Worm (Caenorhabditis elegans) whole organism, late embryonic: Measurements from ENCODE around the gene M01F1.8.
A peak's percentile ranks its signal among the peaks of the same experiment; 100 is the strongest.

ENCODE experiments used
- C38D4.7 ChIP-seq: fragments of 200-800 bp; sonication (Bioruptor generic); optimal IDR thresholded peaks from 2 replicates; lab custom pipeline; 2018; ENCODE audit warnings: mild to moderate bottlenecking, missing genetic modification characterization, moderate library complexity, missing compliant biosample characterization
- F13H6.1 ChIP-seq: sonication (generic microtip); optimal IDR thresholded peaks from 2 replicates; lab custom pipeline; 2016; ENCODE audit warnings: missing genetic modification characterization, missing compliant biosample characterization
- K02D7.2 ChIP-seq: sonication (generic microtip); optimal IDR thresholded peaks from 2 replicates; lab custom pipeline; 2017; ENCODE audit warnings: mild to moderate bottlenecking, missing genetic modification characterization, missing compliant biosample characterization
- T23F11.4 ChIP-seq: fragments of 200-800 bp; sonication (Bioruptor generic); optimal IDR thresholded peaks from 2 replicates; lab custom pipeline; 2018; ENCODE audit warnings: mild to moderate bottlenecking, missing genetic modification characterization, missing compliant biosample characterization
- Y22D7AL.16 ChIP-seq: sonication (generic microtip); optimal IDR thresholded peaks from 2 replicates; lab custom pipeline; 2016; ENCODE audit warnings: missing genetic modification characterization, missing compliant biosample characterization
- ahr-1 ChIP-seq: sonication (generic microtip); optimal IDR thresholded peaks from 2 replicates; lab custom pipeline; 2016; ENCODE audit warnings: missing genetic modification characterization, missing compliant biosample characterization
- ama-1 ChIP-seq: fragments of 150-350 bp; optimal IDR thresholded peaks from 2 replicates; lab custom pipeline; 2014
- ceh-14 ChIP-seq: sonication (generic microtip); optimal IDR thresholded peaks from 2 replicates; lab custom pipeline; 2016; ENCODE audit warnings: missing genotype, missing genetic modification characterization, missing compliant biosample characterization
- ceh-18 ChIP-seq: sonication (generic microtip); optimal IDR thresholded peaks from 2 replicates; lab custom pipeline; 2016; ENCODE audit warnings: missing genetic modification characterization, missing compliant biosample characterization
- ceh-2 ChIP-seq: sonication (generic microtip); optimal IDR thresholded peaks from 2 replicates; lab custom pipeline; 2016; ENCODE audit warnings: missing genotype, missing genetic modification characterization, missing compliant biosample characterization
- ceh-22 ChIP-seq: sonication (generic microtip); optimal IDR thresholded peaks from 2 replicates; lab custom pipeline; 2017; ENCODE audit warnings: missing biosample characterization, missing genetic modification characterization
- ceh-24 ChIP-seq: sonication (generic microtip); optimal IDR thresholded peaks from 2 replicates; lab custom pipeline; 2016; ENCODE audit warnings: mild to moderate bottlenecking, missing genetic modification characterization, missing compliant biosample characterization
- ceh-30 ChIP-seq: fragments of 150-350 bp; optimal IDR thresholded peaks from 2 replicates; lab custom pipeline; 2014; ENCODE audit warnings: missing biosample characterization, missing genetic modification characterization
- ceh-34 ChIP-seq: sonication (generic microtip); optimal IDR thresholded peaks from 2 replicates; lab custom pipeline; 2016; ENCODE audit warnings: mild to moderate bottlenecking, missing genetic modification characterization, missing compliant biosample characterization
- ceh-48 ChIP-seq: sonication (generic microtip); optimal IDR thresholded peaks from 2 replicates; lab custom pipeline; 2016; ENCODE audit warnings: missing genetic modification characterization, inconsistent platforms, missing compliant biosample characterization
- ceh-9 ChIP-seq: sonication (generic microtip); optimal IDR thresholded peaks from 2 replicates; lab custom pipeline; 2016; ENCODE audit warnings: mild to moderate bottlenecking, missing genetic modification characterization, inconsistent platforms, missing compliant biosample characterization
- che-1 ChIP-seq: sonication (generic microtip); optimal IDR thresholded peaks from 2 replicates; lab custom pipeline; 2016; ENCODE audit warnings: mild to moderate bottlenecking, missing genetic modification characterization, missing compliant biosample characterization
- dmd-4 ChIP-seq: sonication (generic microtip); optimal IDR thresholded peaks from 2 replicates; lab custom pipeline; 2016; ENCODE audit warnings: borderline replicate concordance, missing genetic modification characterization, missing compliant biosample characterization
- dve-1 ChIP-seq: sonication (generic microtip); optimal IDR thresholded peaks from 2 replicates; lab custom pipeline; 2017; ENCODE audit warnings: antibody characterized with exemption, mild to moderate bottlenecking, missing genetic modification characterization, missing compliant biosample characterization
- elt-2 ChIP-seq: sonication (generic microtip); optimal IDR thresholded peaks from 2 replicates; lab custom pipeline; 2016; ENCODE audit warnings: missing genetic modification reagents, missing genetic modification characterization, missing compliant biosample characterization
- eyg-1 ChIP-seq: sonication (generic microtip); optimal IDR thresholded peaks from 2 replicates; lab custom pipeline; 2016; ENCODE audit warnings: missing genotype, missing genetic modification characterization, missing compliant biosample characterization
- fkh-10 ChIP-seq: fragments of 150-350 bp; optimal IDR thresholded peaks from 2 replicates; lab custom pipeline; 2014; ENCODE audit warnings: missing biosample characterization, missing genetic modification reagents, missing genetic modification characterization
- fkh-6 ChIP-seq: sonication (generic microtip); optimal IDR thresholded peaks from 2 replicates; lab custom pipeline; 2016; ENCODE audit warnings: missing genetic modification characterization, missing compliant biosample characterization
- hlh-13 ChIP-seq: fragments of 200-800 bp; sonication (Bioruptor generic); optimal IDR thresholded peaks from 2 replicates; lab custom pipeline; 2018; ENCODE audit warnings: mild to moderate bottlenecking, missing genetic modification characterization, missing compliant biosample characterization
- hlh-15 ChIP-seq: sonication (generic microtip); optimal IDR thresholded peaks from 2 replicates; lab custom pipeline; 2016; ENCODE audit warnings: missing genetic modification characterization, missing compliant biosample characterization
- hlh-30 ChIP-seq: sonication (generic microtip); optimal IDR thresholded peaks from 2 replicates; lab custom pipeline; 2017; ENCODE audit warnings: antibody characterized with exemption, missing genetic modification characterization, missing compliant biosample characterization; ENCODE audit not compliant: insufficient read depth
- hlh-6 ChIP-seq: sonication (generic microtip); optimal IDR thresholded peaks from 2 replicates; lab custom pipeline; 2016; ENCODE audit warnings: missing genotype, missing genetic modification characterization, missing compliant biosample characterization
- lim-6 ChIP-seq: sonication (generic microtip); optimal IDR thresholded peaks from 2 replicates; lab custom pipeline; 2016; ENCODE audit warnings: missing genetic modification characterization, missing compliant biosample characterization
- lin-11 ChIP-seq: fragments of 200-800 bp; sonication (Bioruptor generic); optimal IDR thresholded peaks from 2 replicates; lab custom pipeline; 2018; ENCODE audit warnings: mild to moderate bottlenecking, missing genetic modification characterization, missing compliant biosample characterization
- madf-2 ChIP-seq: sonication (generic microtip); optimal IDR thresholded peaks from 2 replicates; lab custom pipeline; 2017; ENCODE audit warnings: missing genetic modification characterization, missing compliant biosample characterization
- mec-3 ChIP-seq: sonication (generic microtip); optimal IDR thresholded peaks from 2 replicates; lab custom pipeline; 2016; ENCODE audit warnings: borderline replicate concordance, missing genetic modification characterization, missing compliant biosample characterization
- nfya-1 ChIP-seq: sonication (generic microtip); optimal IDR thresholded peaks from 2 replicates; lab custom pipeline; 2017; ENCODE audit warnings: missing genetic modification characterization, mild to moderate bottlenecking, missing compliant biosample characterization, antibody characterized with exemption, moderate library complexity
- nhr-11 ChIP-seq: fragments of 150-350 bp; optimal IDR thresholded peaks from 2 replicates; lab custom pipeline; 2014; ENCODE audit warnings: missing biosample characterization, missing genetic modification characterization
- nhr-232 ChIP-seq: sonication (generic microtip); optimal IDR thresholded peaks from 2 replicates; lab custom pipeline; 2016; ENCODE audit warnings: missing genetic modification characterization, missing compliant biosample characterization
- npax-4 ChIP-seq: sonication (generic microtip); optimal IDR thresholded peaks from 2 replicates; lab custom pipeline; 2016; ENCODE audit warnings: missing genetic modification characterization, missing compliant biosample characterization
- pag-3 ChIP-seq: sonication (generic microtip); optimal IDR thresholded peaks from 2 replicates; lab custom pipeline; 2016; ENCODE audit warnings: missing compliant biosample characterization, missing genetic modification characterization, borderline replicate concordance
- pqm-1 ChIP-seq: sonication (generic microtip); optimal IDR thresholded peaks from 2 replicates; lab custom pipeline; 2016; ENCODE audit warnings: missing genetic modification characterization, missing compliant biosample characterization
- ref-2 ChIP-seq: sonication (generic microtip); optimal IDR thresholded peaks from 2 replicates; lab custom pipeline; 2016; ENCODE audit warnings: missing genetic modification characterization, missing compliant biosample characterization
- sox-2 ChIP-seq: fragments of 200-800 bp; sonication (Bioruptor generic); IDR thresholded peaks from 2 replicates; pipeline ENCODE4 v1.3.6; 2022; ENCODE audit warnings: missing genetic modification reagents, missing genetic modification characterization, missing compliant biosample characterization
- sox-4 ChIP-seq: sonication (generic microtip); optimal IDR thresholded peaks from 2 replicates; lab custom pipeline; 2017; ENCODE audit warnings: mild to moderate bottlenecking, missing genetic modification characterization, inconsistent platforms, missing compliant biosample characterization
- syd-9 ChIP-seq: sonication (generic microtip); optimal IDR thresholded peaks from 2 replicates; lab custom pipeline; 2016; ENCODE audit warnings: mild to moderate bottlenecking, missing genetic modification characterization, moderate library complexity, missing compliant biosample characterization
- tbx-2 ChIP-seq: sonication (generic microtip); optimal IDR thresholded peaks from 2 replicates; lab custom pipeline; 2016; ENCODE audit warnings: missing genetic modification characterization, missing compliant biosample characterization
- tbx-7 ChIP-seq: sonication (generic microtip); optimal IDR thresholded peaks from 2 replicates; lab custom pipeline; 2016; ENCODE audit warnings: missing genotype, missing genetic modification characterization, missing compliant biosample characterization
- ttx-3 ChIP-seq: sonication (generic microtip); optimal IDR thresholded peaks from 2 replicates; lab custom pipeline; 2016; ENCODE audit warnings: missing genetic modification reagents, missing genetic modification characterization, missing compliant biosample characterization
- unc-3 ChIP-seq, 2 experiments: fragments of 200-800 bp in 1 of 2; sonication (Bioruptor generic) in 1 of 2; sonication (generic microtip) in 1 of 2; conservative IDR thresholded peaks in 1 of 2; optimal IDR thresholded peaks in 1 of 2; 2 replicates each; pipeline versions ENCODE4 v1.3.6 to Lab custom; 2016 to 2022; ENCODE audit warnings: missing compliant biosample characterization in 2 of 2, missing genetic modification characterization in 2 of 2, missing genetic modification reagents in 1 of 2
- unc-42 ChIP-seq: sonication (generic microtip); optimal IDR thresholded peaks from 2 replicates; lab custom pipeline; 2016; ENCODE audit warnings: missing genotype, missing genetic modification characterization, missing compliant biosample characterization
- unc-86 ChIP-seq: sonication (generic microtip); optimal IDR thresholded peaks from 2 replicates; lab custom pipeline; 2016; ENCODE audit warnings: missing genetic modification characterization, missing compliant biosample characterization
- zip-5 ChIP-seq: sonication (generic microtip); optimal IDR thresholded peaks from 2 replicates; lab custom pipeline; 2016; ENCODE audit warnings: missing genetic modification characterization, missing compliant biosample characterization
- ztf-16 ChIP-seq: sonication (generic microtip); optimal IDR thresholded peaks from 2 replicates; lab custom pipeline; 2017; ENCODE audit warnings: missing genetic modification characterization, missing compliant biosample characterization

The M01F1.8 gene

ce11 chrIII:3505051-3505548, 2.8 kb upstream of the M01F1.8 start, which contains the start of gene lias-1 (continued):
- TF ChIP-seq hlh-6 (tag; lab: Kevin White, UChicago) (no peak), fkh-6 (tag; lab: Kevin White, UChicago) (no peak), elt-2 (tag; lab: Kevin White, UChicago) (no peak), hlh-13 (GFP tag; lab: Kevin White, UChicago) (no peak), ahr-1 (tag; lab: Kevin White, UChicago) (no peak), unc-3 (GFP tag; conservative IDR thresholded peaks at IDR 0.05; lab: Robert Waterston, UW) (0 out of 2 replicates have a peak, but pooled peaks have one; percentile 10), unc-3 (tag; optimal IDR thresholded peaks at IDR 0.05; lab: Kevin White, UChicago) (no peak), ceh-18 (peak; percentile 67), T23F11.4 (GFP tag; lab: Kevin White, UChicago) (no peak), che-1 (tag; lab: Kevin White, UChicago) (no peak), ceh-14 (tag; lab: Kevin White, UChicago) (peak; percentile 32), sox-2 (GFP tag; lab: Robert Waterston, UW) (no peak), ceh-30 (peak; percentile 54), ref-2 (tag; lab: Kevin White, UChicago) (no peak), Y22D7AL.16 (no peak), hlh-15 (tag; lab: Kevin White, UChicago) (no peak), tbx-2 (tag; lab: Kevin White, UChicago) (peak; percentile 75), nhr-11 (tag; lab: Kevin White, UChicago) (no peak), hlh-30 (tag; lab: Kevin White, UChicago) (peak; percentile 48), zip-5 (tag; lab: Kevin White, UChicago) (no peak), ceh-9 (tag; lab: Kevin White, UChicago) (no peak), ceh-22 (no peak), ceh-34 (tag; lab: Kevin White, UChicago) (peak; percentile 42), nhr-232 (tag; lab: Kevin White, UChicago) (no peak), fkh-10 (no peak), lim-6 (tag; lab: Kevin White, UChicago) (no peak), C38D4.7 (GFP tag; lab: Kevin White, UChicago) (no peak), syd-9 (tag; lab: Kevin White, UChicago) (no peak), ztf-16 (tag; lab: Kevin White, UChicago) (peak; percentile 52), unc-42 (tag; lab: Kevin White, UChicago) (peak; percentile 65), eyg-1 (tag; lab: Kevin White, UChicago) (no peak), nfya-1 (peak; percentile 86), ama-1 (lab: Kevin White, UChicago) (no peak), mec-3 (tag; lab: Kevin White, UChicago) (no peak), pag-3 (no peak), npax-4 (tag; lab: Kevin White, UChicago) (no peak), F13H6.1 (tag; lab: Kevin White, UChicago) (no peak), sox-4 (no peak), dve-1 (tag; lab: Kevin White, UChicago) (peak; percentile 15), ceh-24 (tag; lab: Kevin White, UChicago) (peak; percentile 38), dmd-4 (tag; lab: Kevin White, UChicago) (no peak), unc-86 (tag; lab: Kevin White, UChicago) (peak; percentile 19), pqm-1 (tag; lab: Kevin White, UChicago) (peak; percentile 21), ceh-48 (tag; lab: Kevin White, UChicago) (peak; percentile 5), ceh-2 (peak; percentile 44), tbx-7 (tag; lab: Kevin White, UChicago) (no peak), madf-2 (peak; percentile 35), lin-11 (tag; lab: Kevin White, UChicago) (no peak), K02D7.2 (tag; lab: Kevin White, UChicago) (no peak), ttx-3 (peak; percentile 13)
